Worm (Caenorhabditis elegans) whole organism, young adult: ENCODE results near the gene Y54G2A.49.
A peak's percentile ranks its signal among the peaks of the same experiment; 100 is the strongest.

Experiments
- B0019.2 ChIP-seq: fragments of 200-800 bp; sonication (Bioruptor generic); conservative IDR thresholded peaks from 2 replicates; pipeline ENCODE4 v1.3.6; 2022; ENCODE audit warnings: missing genetic modification reagents, missing genetic modification characterization, missing compliant biosample characterization
- B0336.3 ChIP-seq: fragments of 200-800 bp; sonication (Bioruptor generic); IDR thresholded peaks from 2 replicates; pipeline ENCODE4 v1.3.6; 2022; ENCODE audit warnings: missing genetic modification characterization, missing compliant biosample characterization
- D2030.7 ChIP-seq: fragments of 200-800 bp; sonication (Bioruptor generic); IDR thresholded peaks from 2 replicates; pipeline ENCODE4 v1.3.6; 2022; ENCODE audit warnings: missing genetic modification reagents, missing genetic modification characterization, missing compliant biosample characterization
- F10E7.11 ChIP-seq: sonication (generic microtip); optimal IDR thresholded peaks from 2 replicates; lab custom pipeline; 2017; ENCODE audit warnings: mild to moderate bottlenecking, missing genetic modification characterization, moderate library complexity, missing compliant biosample characterization
- F22D6.2 ChIP-seq: sonication (generic microtip); optimal IDR thresholded peaks from 2 replicates; lab custom pipeline; 2016; ENCODE audit warnings: mild to moderate bottlenecking, missing genetic modification characterization, missing compliant biosample characterization
- F55B11.4 ChIP-seq: sonication (generic microtip); optimal IDR thresholded peaks from 2 replicates; lab custom pipeline; 2016; ENCODE audit warnings: missing compliant biosample characterization, missing genetic modification characterization, borderline replicate concordance; ENCODE audit not compliant: insufficient read depth
- F57A8.1 ChIP-seq: fragments of 200-800 bp; sonication (Bioruptor generic); optimal IDR thresholded peaks from 2 replicates; lab custom pipeline; 2018; ENCODE audit warnings: mild to moderate bottlenecking, missing genetic modification characterization, moderate library complexity, missing compliant biosample characterization
- F57C9.4 ChIP-seq: sonication (generic microtip); optimal IDR thresholded peaks from 2 replicates; lab custom pipeline; 2017; ENCODE audit warnings: mild to moderate bottlenecking, missing genetic modification characterization, missing compliant biosample characterization
- K12H6.12 ChIP-seq: fragments of 200-800 bp; sonication (Bioruptor generic); optimal IDR thresholded peaks from 2 replicates; lab custom pipeline; 2018; ENCODE audit warnings: mild to moderate bottlenecking, missing genetic modification characterization, missing compliant biosample characterization
- T26A5.8 ChIP-seq: sonication (generic microtip); optimal IDR thresholded peaks from 2 replicates; lab custom pipeline; 2016; ENCODE audit warnings: missing genetic modification characterization, missing compliant biosample characterization
- Y56A3A.18 ChIP-seq: fragments of 200-800 bp; sonication (Bioruptor generic); IDR thresholded peaks from 2 replicates; pipeline ENCODE4 v1.3.6; 2022; ENCODE audit warnings: missing genetic modification reagents, missing genetic modification characterization, missing compliant biosample characterization
- akir-1 ChIP-seq: fragments of 200-800 bp; sonication (Bioruptor generic); optimal IDR thresholded peaks from 2 replicates; lab custom pipeline; 2018; ENCODE audit warnings: mild to moderate bottlenecking, missing genetic modification characterization, moderate library complexity, missing compliant biosample characterization
- attf-3 ChIP-seq: fragments of 200-800 bp; sonication (Bioruptor generic); conservative IDR thresholded peaks from 2 replicates; pipeline ENCODE4 v1.3.6; 2022; ENCODE audit warnings: missing genetic modification reagents, missing genetic modification characterization, missing compliant biosample characterization
- bed-1 ChIP-seq: fragments of 200-800 bp; sonication (Bioruptor generic); IDR thresholded peaks from 2 replicates; pipeline ENCODE4 v1.3.6; 2022; ENCODE audit warnings: missing genetic modification reagents, missing genetic modification characterization, missing compliant biosample characterization
- cebp-2 ChIP-seq: fragments of 200-800 bp; sonication (Bioruptor generic); IDR thresholded peaks from 2 replicates; pipeline ENCODE4 v1.3.6; 2022; ENCODE audit warnings: missing genetic modification characterization, missing compliant biosample characterization
- ceh-79 ChIP-seq: sonication (generic microtip); optimal IDR thresholded peaks from 2 replicates; lab custom pipeline; 2017; ENCODE audit warnings: mild to moderate bottlenecking, missing genetic modification characterization, missing compliant biosample characterization
- chd-7 ChIP-seq: sonication (generic microtip); optimal IDR thresholded peaks from 2 replicates; lab custom pipeline; 2016; ENCODE audit warnings: mild to moderate bottlenecking, missing genetic modification characterization, moderate library complexity, missing compliant biosample characterization
- dpff-1 ChIP-seq: sonication (generic microtip); optimal IDR thresholded peaks from 2 replicates; lab custom pipeline; 2017; ENCODE audit warnings: mild to moderate bottlenecking, missing genetic modification characterization, missing compliant biosample characterization
- egl-44 ChIP-seq: fragments of 200-800 bp; sonication (Bioruptor generic); IDR thresholded peaks from 2 replicates; pipeline ENCODE4 v1.3.6; 2022; ENCODE audit warnings: missing genetic modification reagents, missing genetic modification characterization, missing compliant biosample characterization
- egrh-3 ChIP-seq: fragments of 200-800 bp; sonication (Bioruptor generic); IDR thresholded peaks from 2 replicates; pipeline ENCODE4 v1.3.6; 2022; ENCODE audit warnings: missing genetic modification reagents, missing genetic modification characterization, missing compliant biosample characterization
- ets-4 ChIP-seq: fragments of 200-800 bp; sonication (Bioruptor generic); optimal IDR thresholded peaks from 2 replicates; lab custom pipeline; 2018; ENCODE audit warnings: mild to moderate bottlenecking, missing genetic modification characterization, missing compliant biosample characterization
- gei-17 ChIP-seq: fragments of 200-800 bp; sonication (Bioruptor generic); optimal IDR thresholded peaks from 2 replicates; lab custom pipeline; 2018; ENCODE audit warnings: mild to moderate bottlenecking, missing genetic modification characterization, missing compliant biosample characterization
- hlh-12 ChIP-seq: sonication (generic microtip); optimal IDR thresholded peaks from 2 replicates; lab custom pipeline; 2016; ENCODE audit warnings: missing genetic modification characterization, missing compliant biosample characterization
- hlh-26 ChIP-seq: fragments of 200-800 bp; sonication (Bioruptor generic); conservative IDR thresholded peaks from 2 replicates; pipeline ENCODE4 v1.3.6; 2022; ENCODE audit warnings: missing genetic modification reagents, missing genetic modification characterization, missing compliant biosample characterization
- hrde-1 ChIP-seq: sonication (generic microtip); optimal IDR thresholded peaks from 2 replicates; lab custom pipeline; 2016; ENCODE audit warnings: missing genetic modification characterization, mild to moderate bottlenecking, missing compliant biosample characterization, moderate library complexity, missing genotype, missing genetic modification reagents, borderline replicate concordance
- hsf-1 ChIP-seq: fragments of 200-800 bp; sonication (Bioruptor generic); IDR thresholded peaks from 2 replicates; pipeline ENCODE4 v1.3.6; 2022; ENCODE audit warnings: missing genetic modification reagents, missing genetic modification characterization, missing compliant biosample characterization
- lin-35 ChIP-seq, 3 experiments: fragments of 150-350 bp in 2 of 3; sonication (generic microtip) in 1 of 3; optimal IDR thresholded peaks; 2 replicates each; lab custom pipeline; 2014 to 2018; ENCODE audit warnings: missing biosample characterization in 3 of 3, missing genetic modification characterization in 3 of 3, missing genetic modification reagents in 3 of 3
- lin-40 ChIP-seq: sonication (generic microtip); optimal IDR thresholded peaks from 2 replicates; lab custom pipeline; 2016; ENCODE audit warnings: missing genetic modification characterization, mild to moderate bottlenecking, missing compliant biosample characterization, missing genotype, missing genetic modification reagents
- lin-54 ChIP-seq: fragments of 200-800 bp; sonication (Bioruptor generic); optimal IDR thresholded peaks from 2 replicates; lab custom pipeline; 2018; ENCODE audit warnings: mild to moderate bottlenecking, missing genetic modification characterization, missing compliant biosample characterization
- madf-3 ChIP-seq: fragments of 200-800 bp; sonication (Bioruptor generic); IDR thresholded peaks from 2 replicates; pipeline ENCODE4 v1.3.6; 2022; ENCODE audit warnings: missing genetic modification reagents, missing genetic modification characterization, missing compliant biosample characterization
- madf-8 ChIP-seq: fragments of 200-800 bp; sonication (Bioruptor generic); conservative IDR thresholded peaks from 2 replicates; pipeline ENCODE4 v1.3.6; 2022; ENCODE audit warnings: missing genetic modification reagents, missing genetic modification characterization, missing compliant biosample characterization
- mes-4 ChIP-seq: sonication (generic microtip); optimal IDR thresholded peaks from 2 replicates; lab custom pipeline; 2016; ENCODE audit warnings: missing genotype, missing genetic modification characterization, missing compliant biosample characterization
- nfya-2 ChIP-seq: fragments of 200-800 bp; sonication (Bioruptor generic); IDR thresholded peaks from 2 replicates; pipeline ENCODE4 v1.3.6; 2022; ENCODE audit warnings: missing genetic modification reagents, missing genetic modification characterization, missing compliant biosample characterization
- nhr-80 ChIP-seq: sonication (generic microtip); optimal IDR thresholded peaks from 2 replicates; lab custom pipeline; 2016; ENCODE audit warnings: missing genetic modification characterization, missing compliant biosample characterization
- rpc-1 ChIP-seq, 2 experiments: fragments of 150-350 bp in 1 of 2; sonication (generic microtip) in 1 of 2; optimal IDR thresholded peaks; 2 replicates each; lab custom pipeline; 2014 to 2018; ENCODE audit warnings: missing biosample characterization in 1 of 2, missing genetic modification characterization in 1 of 2, missing genetic modification reagents in 1 of 2, missing genotype in 1 of 2
- sdz-38 ChIP-seq: sonication (generic microtip); optimal IDR thresholded peaks from 2 replicates; lab custom pipeline; 2016; ENCODE audit warnings: missing genotype, missing genetic modification characterization, missing compliant biosample characterization
- snpc-3.4 ChIP-seq: sonication (generic microtip); optimal IDR thresholded peaks from 2 replicates; lab custom pipeline; 2017; ENCODE audit warnings: missing genetic modification characterization, mild to moderate bottlenecking, missing compliant biosample characterization, antibody characterized with exemption, moderate library complexity, missing genotype, missing genetic modification reagents
- snpc-4 ChIP-seq, 5 experiments: fragments of 150-350 bp in 1 of 5; sonication (generic microtip) in 4 of 5; optimal IDR thresholded peaks; 2 replicates each; lab custom pipeline; 2014 to 2018; ENCODE audit warnings: missing genetic modification characterization in 5 of 5, missing biosample characterization in 3 of 5, antibody characterized with exemption in 2 of 5, mild to moderate bottlenecking in 2 of 5, missing compliant biosample characterization in 2 of 5, missing genotype in 2 of 5, moderate library complexity in 2 of 5, missing genetic modification reagents in 1 of 5
- somi-1 ChIP-seq: fragments of 200-800 bp; sonication (Bioruptor generic); optimal IDR thresholded peaks from 2 replicates; lab custom pipeline; 2018; ENCODE audit warnings: mild to moderate bottlenecking, missing genetic modification characterization, missing compliant biosample characterization
- tlf-1 ChIP-seq: fragments of 200-800 bp; sonication (Bioruptor generic); optimal IDR thresholded peaks from 2 replicates; lab custom pipeline; 2018; ENCODE audit warnings: mild to moderate bottlenecking, missing genetic modification characterization, missing compliant biosample characterization
- zfh-2 ChIP-seq: fragments of 200-800 bp; sonication (Bioruptor generic); conservative IDR thresholded peaks from 2 replicates; pipeline ENCODE4 v1.3.6; 2022; ENCODE audit warnings: missing genetic modification reagents, missing genetic modification characterization, missing compliant biosample characterization
- ztf-22 ChIP-seq: fragments of 200-800 bp; sonication (Bioruptor generic); optimal IDR thresholded peaks from 2 replicates; lab custom pipeline; 2018; ENCODE audit warnings: mild to moderate bottlenecking, missing genetic modification characterization, moderate library complexity, missing compliant biosample characterization
- ztf-25 ChIP-seq: fragments of 200-800 bp; sonication (Bioruptor generic); IDR thresholded peaks from 2 replicates; pipeline ENCODE4 v1.3.6; 2022; ENCODE audit warnings: missing genetic modification reagents, missing genetic modification characterization, missing compliant biosample characterization
- ztf-28 ChIP-seq: fragments of 200-800 bp; sonication (Bioruptor generic); IDR thresholded peaks from 2 replicates; pipeline ENCODE4 v1.3.6; 2022; ENCODE audit warnings: missing genetic modification reagents, missing genetic modification characterization, missing compliant biosample characterization
- ztf-3 ChIP-seq: fragments of 200-800 bp; sonication (Bioruptor generic); optimal IDR thresholded peaks from 2 replicates; lab custom pipeline; 2018; ENCODE audit warnings: mild to moderate bottlenecking, missing genetic modification characterization, missing compliant biosample characterization

Y54G2A.49 gene

DNA sequence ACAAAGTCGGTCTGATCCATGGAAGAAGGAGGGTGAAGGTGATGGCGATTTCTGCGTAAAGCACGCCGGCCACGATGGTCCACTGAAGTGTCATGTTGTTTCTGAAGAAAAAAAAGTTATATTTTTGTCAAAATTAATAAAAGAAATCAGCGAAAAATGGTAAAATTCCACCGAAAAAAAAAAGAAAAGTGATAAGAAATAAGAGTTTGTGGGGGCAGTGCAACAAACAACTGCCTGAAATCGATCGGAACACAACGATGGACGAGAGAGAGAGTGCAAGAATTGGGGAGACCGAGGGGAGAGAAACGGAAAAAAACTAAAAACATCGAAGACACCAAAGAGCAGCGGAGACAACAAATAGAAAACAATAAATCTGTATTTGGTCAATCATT lies 39.3 kb upstream of the Y54G2A.49 start, which contains the start of gene Y54G2A.18:
Gene Y54G2A.18, minus strand, starts transcription at position 101 of the 392 bp plus-strand sequence.
- no peak for TF ChIP-seq B0336.3
- TF ChIP-seq egrh-3: no peak
- TF ChIP-seq egl-44 (GFP tag; lab: Robert Waterston, UW): no peak
- peak; percentile 22 for TF ChIP-seq nhr-80 (tag; lab: Kevin White, UChicago)
- TF ChIP-seq hrde-1 (tag; lab: Kevin White, UChicago): no peak
- TF ChIP-seq snpc-4 (GFP tag; optimal IDR thresholded peaks at IDR 0.05; lab: Kevin White, UChicago): no peak
- TF ChIP-seq snpc-4 (tag; optimal IDR thresholded peaks at IDR 0.05; lab: Kevin White, UChicago): no peak

DNA sequence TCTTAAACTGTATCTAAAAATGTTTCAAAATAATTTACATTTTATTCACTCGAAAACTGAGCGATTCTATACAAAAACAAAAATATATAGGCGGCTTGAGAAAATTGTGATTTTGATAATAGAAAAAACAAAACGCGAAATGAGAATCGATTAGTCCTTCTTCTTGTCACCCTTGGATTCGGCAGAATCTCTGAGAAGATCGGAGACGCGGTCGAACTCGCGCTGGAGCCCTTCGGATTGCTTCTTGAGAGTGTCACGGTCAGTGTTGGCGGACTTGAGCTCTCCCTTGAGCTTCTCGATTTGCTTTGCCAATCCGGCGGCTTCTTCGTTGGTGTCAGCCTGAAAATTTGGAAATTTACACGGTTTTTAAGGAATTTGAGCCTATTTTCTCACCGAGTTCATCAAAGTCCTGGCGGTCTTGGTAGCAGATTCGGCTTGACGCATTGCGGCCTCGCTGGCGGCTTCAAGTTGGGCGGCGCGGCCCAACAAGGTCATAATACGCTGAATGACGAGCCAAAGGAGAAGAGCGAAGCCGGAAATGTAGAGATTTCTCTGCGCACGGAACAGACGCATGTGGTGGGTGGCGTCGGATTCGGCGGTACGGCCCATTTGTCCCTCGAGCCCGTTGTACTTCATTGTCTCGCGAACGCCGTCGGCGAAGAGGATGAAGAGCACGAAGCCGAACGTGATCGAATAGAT lies 38.6 kb upstream of the Y54G2A.49 start:
- TF ChIP-seq attf-3 (GFP tag; lab: Robert Waterston, UW) (0 out of 2 replicates have a peak, but pooled peaks have one; percentile 31), ztf-25 (GFP tag; lab: Robert Waterston, UW) (no peak), chd-7 (tag; lab: Kevin White, UChicago) (no peak), gei-17 (no peak), K12H6.12 (tag; lab: Kevin White, UChicago) (no peak), hsf-1 (GFP tag; lab: Robert Waterston, UW) (peak; percentile 14; the same call in 1 of the 2 replicates), lin-40 (tag; lab: Kevin White, UChicago) (no peak), madf-8 (no peak), mes-4 (tag; lab: Kevin White, UChicago) (no peak), ceh-79 (tag; lab: Kevin White, UChicago) (peak; percentile 85), F22D6.2 (tag; lab: Kevin White, UChicago) (no peak), F57C9.4 (no peak), tlf-1 (GFP tag; lab: Kevin White, UChicago) (no peak), B0019.2 (GFP tag; lab: Robert Waterston, UW) (no peak), ets-4 (GFP tag; lab: Kevin White, UChicago) (peak; percentile 29), bed-1 (GFP tag; lab: Robert Waterston, UW) (no peak), ztf-3 (GFP tag; lab: Kevin White, UChicago) (no peak), lin-35 (GFP tag; optimal IDR thresholded peaks at IDR 0.05; lab: Kevin White, UChicago) (no peak), ztf-28 (GFP tag; lab: Robert Waterston, UW) (no peak), D2030.7 (0 out of 2 replicates have a peak, but pooled peaks have one; percentile 8), nfya-2 (no peak), madf-3 (GFP tag; lab: Robert Waterston, UW) (no peak), rpc-1 (optimal IDR thresholded peaks at IDR 0.05; lab: Kevin White, UChicago) (no peak), rpc-1 (tag; optimal IDR thresholded peaks at IDR 0.05; lab: Kevin White, UChicago) (no peak), egrh-3 (peak; percentile 6; the same call in 1 of the 2 replicates), sdz-38 (tag; lab: Kevin White, UChicago) (no peak), akir-1 (no peak), cebp-2 (GFP tag; lab: Robert Waterston, UW) (0 out of 2 replicates have a peak, but pooled peaks have one; percentile 75), F57A8.1 (no peak), hrde-1 (tag; lab: Kevin White, UChicago) (peak; percentile 56), ztf-22 (GFP tag; lab: Kevin White, UChicago) (no peak), Y56A3A.18 (GFP tag; lab: Robert Waterston, UW) (no peak), zfh-2 (peak; percentile 64), F55B11.4 (no peak), hlh-26 (GFP tag; lab: Robert Waterston, UW) (no peak), lin-54 (GFP tag; lab: Kevin White, UChicago) (no peak), hlh-12 (no peak), somi-1 (GFP tag; lab: Kevin White, UChicago) (no peak), snpc-3.4 (tag; lab: Kevin White, UChicago) (no peak), T26A5.8 (tag; lab: Kevin White, UChicago) (no peak), F10E7.11 (tag; lab: Kevin White, UChicago) (no peak), dpff-1 (tag; lab: Kevin White, UChicago) (no peak)
